Worm (Caenorhabditis elegans) whole organism, L4/young adult: ENCODE data around the gene ins-13.
"Not testable (repeated sequence)": the region's sequence is repeated elsewhere in the genome, so short reads cannot be mapped to it uniquely, and the experiment has no call there.

Experiments
- W03F9.2 ChIP-seq: fragments of 150-350 bp; optimal IDR thresholded peaks from 2 replicates; lab custom pipeline; 2014; ENCODE audit warnings: missing biosample characterization, missing genetic modification characterization
- dao-5 ChIP-seq: sonication (generic microtip); optimal IDR thresholded peaks from 2 replicates; lab custom pipeline; 2016; ENCODE audit warnings: missing genotype, missing genetic modification characterization, moderate library complexity, missing compliant biosample characterization
- him-1 ChIP-seq: sonication (generic microtip); optimal IDR thresholded peaks from 2 replicates; lab custom pipeline; 2016; ENCODE audit warnings: missing genotype, missing genetic modification reagents, missing genetic modification characterization, missing compliant biosample characterization

Gene ins-13

ce11 chrII:5543476-5544144 lies 1.1 kb downstream of the ins-13 start:
- TF ChIP-seq him-1 (tag; lab: Kevin White, UChicago), result peak; percentile 98
- peak; percentile 80 for TF ChIP-seq W03F9.2 (tag; lab: Kevin White, UChicago)
- TF ChIP-seq dao-5 (tag; lab: Kevin White, UChicago), result peak; percentile 89

- TF ChIP-seq dao-5 (tag; lab: Kevin White, UChicago) (no peak), him-1 (tag; lab: Kevin White, UChicago) (no peak), W03F9.2 (tag; lab: Kevin White, UChicago) (no peak)
Observed at ce11 chrII:5541685-5542084, 3.0 kb downstream of the ins-13 start, which contains the start of gene C17C3.24. Gene C17C3.24 (minus strand): TSS chrII:5541785.

ce11 chrII:5540113-5540512 lies 4.6 kb downstream of the ins-13 start, which contains the start of gene hlh-27:
Gene hlh-27 (minus strand): TSS chrII:5540213.
- TF ChIP-seq W03F9.2, him-1, dao-5 (tag; lab: Kevin White, UChicago): not testable (repeated sequence)

ce11 chrII:5537524-5537923 lies 7.1 kb downstream of the ins-13 start, which contains the start of gene C17C3.11:
Gene C17C3.11 (plus strand): TSS chrII:5537824.
- TF ChIP-seq W03F9.2 (tag; lab: Kevin White, UChicago) (no peak), dao-5 (tag; lab: Kevin White, UChicago) (no peak), him-1 (tag; lab: Kevin White, UChicago) (no peak)

- no peak for TF ChIP-seq him-1 (tag; lab: Kevin White, UChicago)
- TF ChIP-seq W03F9.2 (tag; lab: Kevin White, UChicago), result no peak
- TF ChIP-seq dao-5 (tag; lab: Kevin White, UChicago), result no peak
Observed at ce11 chrII:5537078-5537477, 7.6 kb downstream of the ins-13 start.

ce11 chrII:5534939-5535338 lies 9.7 kb downstream of the ins-13 start, which contains the start of gene hlh-25:
Gene hlh-25 (plus strand): TSS chrII:5535239.
- TF ChIP-seq W03F9.2, him-1, dao-5 (tag; lab: Kevin White, UChicago): not testable (repeated sequence)

ce11 chrII:5533642-5534041 lies 11.0 kb downstream of the ins-13 start, which contains the start of gene hlh-26:
Gene hlh-26 (minus strand): TSS chrII:5533742.
- TF ChIP-seq W03F9.2 (tag; lab: Kevin White, UChicago) (no peak), dao-5 (tag; lab: Kevin White, UChicago) (no peak), him-1 (tag; lab: Kevin White, UChicago) (no peak)

ce11 chrII:5531855-5532328 lies 12.8 kb downstream of the ins-13 start, which contains the start of gene C17C3.9:
Gene C17C3.9 (minus strand): TSS chrII:5532278.
- TF ChIP-seq W03F9.2 (tag; lab: Kevin White, UChicago), result no peak
- no peak for TF ChIP-seq dao-5 (tag; lab: Kevin White, UChicago)
- TF ChIP-seq him-1 (tag; lab: Kevin White, UChicago), result no peak

- TF ChIP-seq him-1 (tag; lab: Kevin White, UChicago) (no peak), dao-5 (tag; lab: Kevin White, UChicago) (no peak), W03F9.2 (tag; lab: Kevin White, UChicago) (no peak)
Observed at ce11 chrII:5527841-5528240, 16.8 kb downstream of the ins-13 start, which contains the start of gene ZK177.1. Gene ZK177.1 (plus strand): TSS chrII:5528141.

ce11 chrII:5525297-5525696 lies 19.4 kb downstream of the ins-13 start, which contains the start of gene tbx-35:
Gene tbx-35 (minus strand): TSS chrII:5525397.
- TF ChIP-seq dao-5 (tag; lab: Kevin White, UChicago) (no peak), him-1 (tag; lab: Kevin White, UChicago) (no peak), W03F9.2 (tag; lab: Kevin White, UChicago) (no peak)

ce11 chrII:5522637-5523036 lies 22.0 kb downstream of the ins-13 start, which contains the start of gene ZK177.11:
Gene ZK177.11 (plus strand): TSS chrII:5522937.
- TF ChIP-seq him-1 (tag; lab: Kevin White, UChicago), result no peak
- no peak for TF ChIP-seq dao-5 (tag; lab: Kevin White, UChicago)
- no peak for TF ChIP-seq W03F9.2 (tag; lab: Kevin White, UChicago)

ce11 chrII:5521411-5521810 lies 23.3 kb downstream of the ins-13 start, which contains the start of gene ZK177.12:
Gene ZK177.12 (plus strand): TSS chrII:5521711.
- TF ChIP-seq W03F9.2 (tag; lab: Kevin White, UChicago) (no peak), him-1 (tag; lab: Kevin White, UChicago) (no peak), dao-5 (tag; lab: Kevin White, UChicago) (no peak)

ce11 chrII:5518910-5519309 lies 25.8 kb downstream of the ins-13 start, which contains the start of gene ZK177.2:
Gene ZK177.2 (plus strand): TSS chrII:5519210.
- TF ChIP-seq W03F9.2 (tag; lab: Kevin White, UChicago), result no peak
- no peak for TF ChIP-seq dao-5 (tag; lab: Kevin White, UChicago)
- TF ChIP-seq him-1 (tag; lab: Kevin White, UChicago), result no peak
